Worm (Caenorhabditis elegans) whole organism, early embryonic: ENCODE data around the gene F11A5.9.

Experiments used
- B0310.2 ChIP-seq: sonication (generic microtip); optimal IDR thresholded peaks from 2 replicates; lab custom pipeline; 2016; ENCODE audit warnings: mild to moderate bottlenecking, missing genetic modification characterization, missing compliant biosample characterization
- F13C5.2 ChIP-seq: sonication (generic microtip); optimal IDR thresholded peaks from 2 replicates; lab custom pipeline; 2017; ENCODE audit warnings: mild to moderate bottlenecking, missing genetic modification characterization, inconsistent platforms, missing compliant biosample characterization
- aly-1 ChIP-seq: sonication (generic microtip); optimal IDR thresholded peaks from 2 replicates; lab custom pipeline; 2016; ENCODE audit warnings: missing genetic modification characterization, missing compliant biosample characterization
- ama-1 ChIP-seq: fragments of 150-350 bp; optimal IDR thresholded peaks from 2 replicates; lab custom pipeline; 2014
- ceh-13 ChIP-seq: fragments of 200-800 bp; sonication (Bioruptor generic); optimal IDR thresholded peaks from 2 replicates; lab custom pipeline; 2018; ENCODE audit warnings: mild to moderate bottlenecking, missing genetic modification characterization, missing compliant biosample characterization
- ceh-36 ChIP-seq: sonication (generic microtip); optimal IDR thresholded peaks from 2 replicates; lab custom pipeline; 2016; ENCODE audit warnings: missing genetic modification characterization, inconsistent platforms, missing compliant biosample characterization
- ets-7 ChIP-seq: sonication (generic microtip); optimal IDR thresholded peaks from 2 replicates; lab custom pipeline; 2016; ENCODE audit warnings: missing genotype, missing genetic modification characterization, missing compliant biosample characterization
- flt-1 ChIP-seq: fragments of 200-800 bp; sonication (Bioruptor generic); IDR thresholded peaks from 2 replicates; pipeline ENCODE4 v1.3.6; 2022; ENCODE audit warnings: missing genetic modification characterization, missing compliant biosample characterization
- hmbx-1 ChIP-seq: sonication (generic microtip); optimal IDR thresholded peaks from 2 replicates; lab custom pipeline; 2016; ENCODE audit warnings: mild to moderate bottlenecking, missing genetic modification characterization, missing compliant biosample characterization
- hmg-4 ChIP-seq: fragments of 200-800 bp; sonication (Bioruptor generic); optimal IDR thresholded peaks from 2 replicates; lab custom pipeline; 2018; ENCODE audit warnings: mild to moderate bottlenecking, missing genetic modification characterization, missing compliant biosample characterization
- hnd-1 ChIP-seq: sonication (generic microtip); optimal IDR thresholded peaks from 2 replicates; lab custom pipeline; 2016; ENCODE audit warnings: missing genetic modification characterization, missing compliant biosample characterization
- pes-1 ChIP-seq: fragments of 200-800 bp; sonication (Bioruptor generic); IDR thresholded peaks from 2 replicates; pipeline ENCODE4 v1.3.6; 2022; ENCODE audit warnings: missing genetic modification reagents, missing genetic modification characterization, missing compliant biosample characterization
- scrt-1 ChIP-seq: fragments of 200-800 bp; sonication (Bioruptor generic); IDR thresholded peaks from 2 replicates; pipeline ENCODE4 v1.3.6; 2022; ENCODE audit warnings: missing genetic modification characterization, missing compliant biosample characterization
- sea-1 ChIP-seq: fragments of 200-800 bp; sonication (Bioruptor generic); conservative IDR thresholded peaks from 2 replicates; pipeline ENCODE4 v1.3.6; 2022; ENCODE audit warnings: missing genetic modification characterization, missing compliant biosample characterization
- tbx-11 ChIP-seq: fragments of 200-800 bp; sonication (Bioruptor generic); IDR thresholded peaks from 2 replicates; pipeline ENCODE4 v1.3.6; 2022; ENCODE audit warnings: missing genetic modification characterization, missing compliant biosample characterization
- tbx-37 ChIP-seq: fragments of 200-800 bp; sonication (Bioruptor generic); conservative IDR thresholded peaks from 2 replicates; pipeline ENCODE4 v1.3.6; 2022; ENCODE audit warnings: missing genetic modification reagents, missing genetic modification characterization, missing compliant biosample characterization
- tra-4 ChIP-seq: sonication (generic microtip); optimal IDR thresholded peaks from 2 replicates; lab custom pipeline; 2017; ENCODE audit warnings: missing genetic modification characterization, missing compliant biosample characterization

Gene F11A5.9

DNA sequence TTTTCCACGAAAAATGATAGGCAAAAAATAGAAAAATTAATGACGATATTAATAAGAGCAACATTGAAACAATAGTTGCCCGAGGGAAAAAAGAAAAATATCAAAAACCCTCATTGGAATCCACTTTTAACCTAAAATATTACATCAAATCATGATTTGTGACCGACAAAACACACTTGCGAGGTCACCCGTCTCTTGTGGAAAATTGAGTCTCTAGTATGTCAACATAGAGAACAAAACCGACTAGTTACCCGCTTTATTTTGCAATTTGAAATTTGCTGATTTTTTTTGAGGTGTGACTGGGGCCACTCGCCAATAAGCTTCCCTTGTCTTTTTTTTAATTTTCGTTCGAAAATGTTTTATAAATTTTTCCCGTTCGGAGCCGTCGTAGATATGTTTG lies 38.9 kb upstream of the F11A5.9 start, which contains the start of gene cyp-33D1:
Gene cyp-33D1 (minus strand): TSS at position 101 of the 400 bp plus-strand sequence.
- TF ChIP-seq B0310.2 (tag; lab: Kevin White, UChicago), result no peak
- TF ChIP-seq ceh-36 (tag; lab: Kevin White, UChicago), result no peak
- TF ChIP-seq pes-1 (GFP tag; lab: Robert Waterston, UW), result no peak
- no peak for TF ChIP-seq flt-1 (GFP tag; lab: Robert Waterston, UW)
- no peak for TF ChIP-seq hmbx-1
- no peak for TF ChIP-seq ets-7 (tag; lab: Kevin White, UChicago)
- TF ChIP-seq aly-1, result no peak
- TF ChIP-seq ama-1, result no peak
- TF ChIP-seq tra-4 (tag; lab: Kevin White, UChicago), result no peak
- TF ChIP-seq hmg-4 (GFP tag; lab: Kevin White, UChicago), result no peak
- TF ChIP-seq scrt-1 (GFP tag; lab: Robert Waterston, UW), result no peak
- no peak for TF ChIP-seq tbx-11 (GFP tag; lab: Robert Waterston, UW)
- TF ChIP-seq F13C5.2 (tag; lab: Kevin White, UChicago), result no peak

DNA sequence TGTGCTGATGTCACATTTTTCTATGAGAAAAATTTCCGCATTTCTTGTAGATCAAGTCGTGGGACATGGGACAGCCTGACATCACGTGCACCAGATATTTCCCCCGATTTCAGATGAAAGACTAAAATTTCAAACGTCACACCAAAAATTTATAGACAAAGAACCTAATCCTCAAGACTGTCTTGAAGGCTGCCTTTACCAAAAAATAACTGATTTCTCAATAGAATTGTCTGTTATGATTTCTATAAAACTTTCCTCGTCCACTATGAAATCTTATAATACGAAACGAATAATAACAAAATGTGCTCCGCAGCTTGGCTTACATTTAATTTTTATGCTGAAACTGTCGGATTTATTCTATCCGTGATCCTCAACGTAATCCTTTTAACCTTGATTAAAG lies 34.3 kb upstream of the F11A5.9 start, which contains the start of gene str-106:
Gene str-106 (plus strand): TSS at position 301 of the 400 bp plus-strand sequence.
- TF ChIP-seq tbx-11 (GFP tag; lab: Robert Waterston, UW), result no peak

DNA sequence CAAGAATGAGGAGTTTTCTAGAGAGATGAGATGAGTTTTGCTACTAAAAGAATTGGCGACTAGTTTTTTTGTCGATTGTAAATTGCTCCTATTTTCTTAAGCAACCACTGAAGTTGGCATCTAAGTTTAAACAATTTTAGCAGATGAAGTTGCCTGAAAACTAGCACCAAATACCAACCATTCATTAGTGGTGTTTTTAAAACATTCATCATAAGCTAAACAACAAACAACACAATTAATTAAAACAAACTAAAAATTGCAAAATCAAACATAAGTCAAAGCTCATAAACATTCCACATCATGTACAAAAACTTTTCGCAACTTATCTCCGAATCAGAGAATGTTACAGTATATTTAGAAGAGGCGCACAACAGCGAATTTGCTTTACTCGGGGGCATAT lies 32.6 kb upstream of the F11A5.9 start, which contains the start of gene srz-13:
Gene srz-13 (plus strand): TSS at position 301 of the 400 bp plus-strand sequence.
- TF ChIP-seq flt-1 (GFP tag; lab: Robert Waterston, UW) (no peak), tbx-37 (GFP tag; lab: Robert Waterston, UW) (no peak), aly-1 (no peak), sea-1 (GFP tag; lab: Robert Waterston, UW) (no peak), hmbx-1 (no peak)

DNA sequence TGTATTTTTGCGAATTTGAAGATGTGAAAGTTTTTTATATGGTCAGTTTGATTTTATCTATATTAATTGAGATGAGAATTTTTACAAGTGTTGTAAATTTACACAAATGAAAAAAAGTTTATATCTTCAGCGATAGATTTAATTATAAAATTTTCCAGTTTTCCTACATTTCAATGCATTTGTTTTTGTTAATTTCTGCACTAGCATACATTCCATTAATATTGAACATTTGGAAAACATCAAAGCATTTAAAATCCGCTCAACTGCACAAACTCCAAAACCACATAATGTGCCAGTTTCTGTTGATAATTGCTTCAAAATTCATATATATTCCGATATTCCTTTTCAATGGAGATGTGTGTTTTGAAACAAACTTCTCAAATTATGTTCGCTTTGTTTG lies 31.8 kb upstream of the F11A5.9 start, which contains the start of gene srh-277:
Gene srh-277 (plus strand): TSS at position 301 of the 400 bp plus-strand sequence.
- TF ChIP-seq F13C5.2 (tag; lab: Kevin White, UChicago), result no peak
- no peak for TF ChIP-seq sea-1 (GFP tag; lab: Robert Waterston, UW)
- TF ChIP-seq B0310.2 (tag; lab: Kevin White, UChicago), result no peak
- TF ChIP-seq flt-1 (GFP tag; lab: Robert Waterston, UW), result no peak
- no peak for TF ChIP-seq hnd-1 (tag; lab: Kevin White, UChicago)
- TF ChIP-seq hmbx-1, result no peak
- no peak for TF ChIP-seq ama-1
- TF ChIP-seq ceh-13 (GFP tag; lab: Kevin White, UChicago), result no peak
- no peak for TF ChIP-seq tbx-11 (GFP tag; lab: Robert Waterston, UW)
- TF ChIP-seq tra-4 (tag; lab: Kevin White, UChicago), result no peak

DNA sequence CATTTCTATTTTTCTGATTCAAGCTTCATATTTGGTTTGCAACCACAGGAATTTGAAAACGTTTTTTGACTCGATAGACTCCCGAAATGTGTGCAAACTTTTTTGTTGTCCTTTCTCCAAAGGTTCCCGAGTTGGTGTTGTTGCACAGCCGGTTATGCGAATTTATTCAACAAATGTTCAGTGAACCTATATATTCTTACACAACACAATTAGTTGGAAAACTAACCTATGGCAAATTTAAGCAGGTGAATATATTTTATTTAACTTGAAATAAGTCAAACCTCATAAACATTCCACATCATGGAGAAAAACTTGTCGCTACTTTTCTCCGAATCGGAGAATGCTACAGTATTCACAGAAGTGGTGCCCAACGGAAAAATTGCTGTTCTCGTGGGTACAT lies 31.3 kb upstream of the F11A5.9 start, which contains the start of gene srz-14:
Gene srz-14 (plus strand): TSS at position 301 of the 400 bp plus-strand sequence.
- TF ChIP-seq tbx-37 (GFP tag; lab: Robert Waterston, UW) (no peak), hnd-1 (tag; lab: Kevin White, UChicago) (no peak), B0310.2 (tag; lab: Kevin White, UChicago) (no peak), sea-1 (GFP tag; lab: Robert Waterston, UW) (no peak), hmg-4 (GFP tag; lab: Kevin White, UChicago) (no peak), pes-1 (GFP tag; lab: Robert Waterston, UW) (no peak), hmbx-1 (no peak), flt-1 (GFP tag; lab: Robert Waterston, UW) (no peak), ceh-13 (GFP tag; lab: Kevin White, UChicago) (no peak), ceh-36 (tag; lab: Kevin White, UChicago) (no peak), aly-1 (no peak), F13C5.2 (tag; lab: Kevin White, UChicago) (no peak), ama-1 (no peak), tra-4 (tag; lab: Kevin White, UChicago) (no peak), scrt-1 (GFP tag; lab: Robert Waterston, UW) (no peak), ets-7 (tag; lab: Kevin White, UChicago) (no peak), tbx-11 (GFP tag; lab: Robert Waterston, UW) (no peak)

DNA sequence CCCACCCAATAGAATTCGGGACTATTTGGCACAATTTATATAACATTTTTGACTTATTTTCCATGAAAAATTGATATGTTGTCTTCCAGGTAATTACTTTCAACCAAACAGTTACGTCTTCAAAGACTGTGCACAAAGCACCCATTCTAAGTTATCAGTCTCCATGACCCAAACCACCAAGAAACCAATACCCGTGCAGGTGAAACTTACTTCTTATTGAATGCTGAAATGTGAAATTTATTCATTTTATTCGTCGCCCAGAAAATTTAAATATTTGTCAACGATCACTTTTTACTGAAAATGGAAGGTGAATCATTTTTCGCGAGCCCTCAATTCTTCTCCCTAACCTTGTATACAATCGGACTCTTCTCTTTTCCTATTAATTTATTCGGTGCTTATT lies 24.2 kb upstream of the F11A5.9 start, which contains the start of gene srh-281:
Gene srh-281 (plus strand): TSS at position 301 of the 400 bp plus-strand sequence.
- TF ChIP-seq hmbx-1 (no peak), tbx-11 (GFP tag; lab: Robert Waterston, UW) (no peak), hnd-1 (tag; lab: Kevin White, UChicago) (no peak), ets-7 (tag; lab: Kevin White, UChicago) (no peak), ceh-13 (GFP tag; lab: Kevin White, UChicago) (no peak), tra-4 (tag; lab: Kevin White, UChicago) (no peak), ama-1 (no peak), flt-1 (GFP tag; lab: Robert Waterston, UW) (no peak), hmg-4 (GFP tag; lab: Kevin White, UChicago) (no peak), pes-1 (GFP tag; lab: Robert Waterston, UW) (no peak)

DNA sequence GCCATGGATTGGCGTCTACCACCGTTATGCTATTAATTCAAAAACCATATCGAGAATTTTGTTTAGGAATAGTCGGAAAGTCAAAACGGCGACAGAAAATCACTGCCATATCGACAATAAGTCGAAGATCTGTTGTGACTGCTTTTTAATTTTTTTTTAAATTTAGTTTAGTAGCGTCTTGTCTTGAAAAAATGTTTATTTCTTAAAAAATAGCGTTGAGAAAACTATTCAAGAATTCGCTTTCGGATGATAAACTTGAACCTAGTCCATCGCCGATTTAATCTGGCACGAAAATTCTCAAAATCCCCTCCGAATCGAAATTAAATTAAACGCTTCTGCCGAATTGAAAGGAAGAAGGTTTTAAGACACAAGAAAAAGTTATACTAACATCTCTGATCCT lies 22.6 kb upstream of the F11A5.9 start, which contains the start of gene srh-279:
Gene srh-279 (plus strand): TSS at position 301 of the 400 bp plus-strand sequence.
- TF ChIP-seq ceh-13 (GFP tag; lab: Kevin White, UChicago) (no peak), aly-1 (no peak), ceh-36 (tag; lab: Kevin White, UChicago) (no peak), sea-1 (GFP tag; lab: Robert Waterston, UW) (no peak), hmbx-1 (no peak), ets-7 (tag; lab: Kevin White, UChicago) (no peak), ama-1 (no peak), tra-4 (tag; lab: Kevin White, UChicago) (no peak), B0310.2 (tag; lab: Kevin White, UChicago) (no peak), hmg-4 (GFP tag; lab: Kevin White, UChicago) (no peak), tbx-37 (GFP tag; lab: Robert Waterston, UW) (no peak), hnd-1 (tag; lab: Kevin White, UChicago) (no peak), flt-1 (GFP tag; lab: Robert Waterston, UW) (no peak), pes-1 (GFP tag; lab: Robert Waterston, UW) (no peak), tbx-11 (GFP tag; lab: Robert Waterston, UW) (no peak), F13C5.2 (tag; lab: Kevin White, UChicago) (no peak), scrt-1 (GFP tag; lab: Robert Waterston, UW) (no peak)
